Fruit fly (Drosophila melanogaster) whole organism, pupa: ENCODE results near the gene CG5846.

Experiments used
- CG10348 ChIP-seq: fragments of 200-800 bp; sonication (Bioruptor generic); IDR thresholded peaks from 2 replicates; pipeline ENCODE4 v1.3.6; 2022; ENCODE audit warnings: missing biosample characterization, missing genetic modification characterization
- CG12605 ChIP-seq: fragments of 200-800 bp; sonication (Bioruptor generic); IDR thresholded peaks from 2 replicates; pipeline ENCODE4 v1.3.6; 2022; ENCODE audit warnings: missing biosample characterization, missing genetic modification characterization
- CG14655 ChIP-seq: fragments of 200-800 bp; sonication (Bioruptor generic); optimal IDR thresholded peaks from 3 replicates; lab custom pipeline; 2017; ENCODE audit warnings: mild to moderate bottlenecking, missing biosample characterization, missing genetic modification reagents, missing genetic modification characterization
- CG17806 ChIP-seq: fragments of 200-800 bp; sonication (Bioruptor generic); optimal IDR thresholded peaks from 2 replicates; lab custom pipeline; 2018; ENCODE audit warnings: missing biosample characterization, mild to moderate bottlenecking, missing genetic modification characterization, moderate library complexity
- CG4496 ChIP-seq: fragments of 200-800 bp; sonication (Bioruptor generic); IDR thresholded peaks from 3 replicates; pipeline ENCODE4 v1.3.6; 2022; ENCODE audit warnings: missing biosample characterization, missing genetic modification characterization
- CG8159 ChIP-seq: fragments of 200-800 bp; sonication (Bioruptor generic); optimal IDR thresholded peaks from 3 replicates; lab custom pipeline; 2018; ENCODE audit warnings: missing biosample characterization, mild to moderate bottlenecking, missing genetic modification characterization, moderate library complexity
- CG8301 ChIP-seq: fragments of 200-800 bp; sonication (Bioruptor generic); optimal IDR thresholded peaks from 2 replicates; lab custom pipeline; 2018; ENCODE audit warnings: missing biosample characterization, mild to moderate bottlenecking, missing genetic modification characterization
- CG9948 ChIP-seq: fragments of 200-800 bp; sonication (Bioruptor generic); optimal IDR thresholded peaks from 2 replicates; lab custom pipeline; 2018; ENCODE audit warnings: missing biosample characterization, mild to moderate bottlenecking, missing genetic modification characterization, moderate library complexity
- D1 ChIP-seq: fragments of 200-800 bp; sonication (Bioruptor generic); optimal IDR thresholded peaks from 2 replicates; lab custom pipeline; 2018; ENCODE audit warnings: missing biosample characterization, mild to moderate bottlenecking, missing genetic modification characterization, moderate library complexity
- EcR ChIP-seq: fragments of 200-800 bp; sonication (Bioruptor generic); optimal IDR thresholded peaks from 3 replicates; lab custom pipeline; 2019; ENCODE audit warnings: missing biosample characterization, missing genetic modification characterization, mild to moderate bottlenecking, moderate library complexity, missing genetic modification reagents
- Ets98B ChIP-seq: fragments of 200-800 bp; sonication (Bioruptor generic); IDR thresholded peaks from 2 replicates; pipeline ENCODE4 v1.3.6; 2022; ENCODE audit warnings: missing biosample characterization, missing genetic modification characterization

- TF ChIP-seq CG8159 (tag; lab: Kevin White, UChicago) (no peak), Ets98B (GFP tag; lab: Robert Waterston, UW) (no peak), CG12605 (GFP tag; lab: Robert Waterston, UW) (no peak), CG8301 (tag; lab: Kevin White, UChicago) (no peak), CG17806 (no peak), EcR (GFP tag; lab: Kevin White, UChicago) (no peak), CG9948 (tag; lab: Kevin White, UChicago) (no peak), CG10348 (GFP tag; lab: Robert Waterston, UW) (no peak), CG4496 (no peak), CG14655 (no peak), D1 (tag; lab: Kevin White, UChicago) (no peak)
Measured at dm6 chr2L:9919949-9920348, 37.1 kb downstream of the CG5846 start, which contains the start of gene CG4594.
